Fruit fly (Drosophila melanogaster): Measurements from ENCODE around the gene Mst36Fa.

The Mst36Fa gene

DNA sequence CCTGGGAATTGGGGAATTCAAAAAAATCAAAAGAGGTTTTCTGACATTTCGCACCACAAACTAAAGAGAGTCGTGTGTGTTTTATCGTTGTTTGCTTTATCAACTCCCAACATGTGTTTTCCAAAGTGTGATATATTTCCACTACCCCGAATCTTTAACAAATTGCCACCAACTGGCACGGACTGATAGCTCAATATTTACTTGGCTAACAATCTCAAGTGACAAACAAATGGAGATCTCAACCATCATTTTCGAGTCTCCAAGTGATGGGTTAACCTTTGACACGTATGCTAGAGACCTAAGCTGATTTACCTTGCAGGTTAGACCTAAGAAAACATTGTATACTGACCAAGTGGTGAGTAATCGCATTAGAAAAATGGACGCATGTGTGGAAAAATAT, 51.3 kb downstream of the Mst36Fa start (continued):
- TF ChIP-seq CG34422 (GFP tag; IDR thresholded peaks at IDR 0.05) (no peak), CG8290 (GFP tag; optimal IDR thresholded peaks at IDR 0.05) (no peak), CG8290 (tag; optimal IDR thresholded peaks at IDR 0.05) (peak; percentile 30 to 65), E2f2 (GFP tag; IDR thresholded peaks at IDR 0.05) (no peak), jumu (GFP tag; optimal IDR thresholded peaks at IDR 0.05) (no peak), Nf-YC (tag; optimal IDR thresholded peaks at IDR 0.05) (no peak), yki (optimal IDR thresholded peaks at IDR 0.05) (no peak), cg (GFP tag; optimal IDR thresholded peaks at IDR 0.05) (no peak), Drgx (GFP tag; IDR thresholded peaks at IDR 0.05) (no peak), H2.0 (GFP tag; IDR thresholded peaks at IDR 0.05) (no peak), Oli (tag; optimal IDR thresholded peaks at IDR 0.05) (no peak), toy (GFP tag; IDR thresholded peaks at IDR 0.05) (no peak), cato (GFP tag; optimal IDR thresholded peaks at IDR 0.05; ENCODE audit: borderline replicate concordance) (no peak), ato (GFP tag; IDR thresholded peaks at IDR 0.05; ENCODE audit: partially characterized antibody) (no peak), sima (GFP tag; optimal IDR thresholded peaks at IDR 0.05) (no peak), ase (GFP tag; IDR thresholded peaks at IDR 0.05) (no peak), maf-S (GFP tag; optimal IDR thresholded peaks at IDR 0.05) (no peak), CG3163 (GFP tag; optimal IDR thresholded peaks at IDR 0.05) (no peak), CG9727 (GFP tag; optimal IDR thresholded peaks at IDR 0.05) (peak; percentile 35), ac (GFP tag; optimal IDR thresholded peaks at IDR 0.05) (peak; percentile 54), bigmax (GFP tag; optimal IDR thresholded peaks at IDR 0.05) (no peak), H15 (GFP tag; IDR thresholded peaks at IDR 0.05) (no peak), CG5245 (GFP tag; optimal IDR thresholded peaks at IDR 0.05) (no peak), ab (GFP tag; optimal IDR thresholded peaks at IDR 0.05) (no peak), aop (GFP tag; IDR thresholded peaks at IDR 0.05) (no peak), kay (GFP tag; optimal IDR thresholded peaks at IDR 0.05) (no peak), MESR4 (GFP tag; optimal IDR thresholded peaks at IDR 0.05) (no peak), CG17912 (GFP tag; optimal IDR thresholded peaks at IDR 0.05) (no peak), shn (GFP tag; optimal IDR thresholded peaks at IDR 0.05) (no peak), Nf-YB (GFP tag; optimal IDR thresholded peaks at IDR 0.05) (no peak), Hand (GFP tag; optimal IDR thresholded peaks at IDR 0.05) (no peak), CG30020 (tag; optimal IDR thresholded peaks at IDR 0.05) (no peak), row (GFP tag; IDR thresholded peaks at IDR 0.05) (no peak), psq (GFP tag; optimal IDR thresholded peaks at IDR 0.05) (no peak), tin (GFP tag; optimal IDR thresholded peaks at IDR 0.05) (no peak), disco-r (GFP tag; optimal IDR thresholded peaks at IDR 0.05) (no peak), h (optimal IDR thresholded peaks at IDR 0.05) (no peak), CG42726 (GFP tag; IDR thresholded peaks at IDR 0.05; ENCODE audit: partially characterized antibody) (no peak), nau (GFP tag; optimal IDR thresholded peaks at IDR 0.05) (peak; percentile 23), CG11560 (tag; IDR thresholded peaks at IDR 0.05) (no peak), CG10366 (GFP tag; IDR thresholded peaks at IDR 0.05) (no peak), oc (tag; optimal IDR thresholded peaks at IDR 0.05) (no peak), CG34376 (GFP tag; optimal IDR thresholded peaks at IDR 0.05) (no peak), fd96Cb (tag; optimal IDR thresholded peaks at IDR 0.05) (no peak), Adf1 (GFP tag; IDR thresholded peaks at IDR 0.05) (no peak), phol (tag; optimal IDR thresholded peaks at IDR 0.05) (no peak), ERR (GFP tag; optimal IDR thresholded peaks at IDR 0.05) (no peak), odd (GFP tag; optimal IDR thresholded peaks at IDR 0.05) (peak; percentile 44), CG8765 (GFP tag; IDR thresholded peaks at IDR 0.05) (no peak), CG7271 (tag; optimal IDR thresholded peaks at IDR 0.05) (peak; percentile 13), unpg (GFP tag; optimal IDR thresholded peaks at IDR 0.05) (peak; percentile 31), wek (GFP tag; optimal IDR thresholded peaks at IDR 0.05) (peak; percentile 50), Pdp1 (GFP tag; optimal IDR thresholded peaks at IDR 0.05) (no peak)

Measured in whole organism, embryonic.